ENCODE assay signal across 1 fruit fly cellular context in the genomic region with DNA sequence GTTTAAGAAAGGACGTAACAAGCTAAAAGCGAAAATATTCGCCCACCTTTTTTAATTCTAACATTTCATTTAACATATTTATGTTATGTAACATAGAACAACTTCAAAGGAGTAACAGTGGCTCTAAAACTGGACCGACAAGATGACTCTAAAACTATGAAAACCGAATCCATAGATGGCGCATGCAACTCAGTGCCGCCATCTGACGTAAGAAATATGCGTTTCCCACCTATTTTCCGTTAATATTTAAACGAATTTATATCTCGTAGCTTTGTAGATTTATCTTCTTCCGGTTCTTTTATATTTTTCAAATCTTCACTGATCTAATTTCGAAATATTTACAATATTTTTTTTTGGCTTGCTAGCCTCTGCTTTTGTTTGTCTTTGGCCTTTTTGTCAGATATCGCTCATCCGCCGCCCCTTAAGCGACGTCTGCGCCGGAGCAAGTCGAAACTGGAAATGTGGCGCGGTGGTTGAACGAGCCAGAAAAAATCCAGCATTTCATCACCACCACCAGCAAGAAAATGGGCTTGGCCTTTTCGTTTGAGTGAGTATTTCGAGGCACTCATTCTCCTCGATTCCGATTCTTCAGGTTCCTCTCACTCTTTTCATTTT.
A peak's percentile ranks its signal among the peaks of the same experiment; 100 is the strongest.
TF ChIP-seq lines count a peak whose summit lies in the region.

No protein-coding gene starts in this region.

TF ChIP-seq in whole organism, embryonic, 481 proteins besides CTCF, POLR2A, EP300 and RAD21 (continued from another document and continues in another):
- TF ChIP-seq NfI (GFP tag; optimal IDR thresholded peaks at IDR 0.05; lab: Kevin White, UChicago) (peak; percentile 55), dysf (GFP tag; IDR thresholded peaks at IDR 0.05; lab: Robert Waterston, UW) (0 out of 3 replicates have a peak, but pooled peaks have one; percentile 25), Optix (GFP tag; IDR thresholded peaks at IDR 0.05; lab: Robert Waterston, UW) (no peak), Bdp1 (GFP tag; optimal IDR thresholded peaks at IDR 0.05; lab: Kevin White, UChicago) (no peak), gsb-n (tag; optimal IDR thresholded peaks at IDR 0.05; lab: Kevin White, UChicago) (peak; percentile 14), HLH3B (GFP tag; IDR thresholded peaks at IDR 0.05; lab: Robert Waterston, UW) (0 out of 2 replicates have a peak, but pooled peaks have one; percentile 25), CG11560 (tag; IDR thresholded peaks at IDR 0.05; lab: Robert Waterston, UW) (no peak), CG9817 (tag; optimal IDR thresholded peaks at IDR 0.05; lab: Kevin White, UChicago) (peak; percentile 9), Ravus (GFP tag; IDR thresholded peaks at IDR 0.05; lab: Robert Waterston, UW) (no peak), CG6654 (GFP tag; optimal IDR thresholded peaks at IDR 0.05; lab: Kevin White, UChicago) (peak; percentile 99), CG7987 (GFP tag; optimal IDR thresholded peaks at IDR 0.05; lab: Kevin White, UChicago) (no peak), shn (GFP tag; optimal IDR thresholded peaks at IDR 0.05; lab: Kevin White, UChicago) (peak; percentile 24), Hr51 (GFP tag; optimal IDR thresholded peaks at IDR 0.05; lab: Kevin White, UChicago) (no peak), GATAe (GFP tag; conservative IDR thresholded peaks at IDR 0.05; lab: Robert Waterston, UW) (no peak), HLH54F (GFP tag; optimal IDR thresholded peaks at IDR 0.05; lab: Kevin White, UChicago) (no peak), tup (GFP tag; optimal IDR thresholded peaks at IDR 0.05; lab: Kevin White, UChicago) (no peak), Fer3 (tag; optimal IDR thresholded peaks at IDR 0.05; lab: Kevin White, UChicago) (no peak), CG6765 (GFP tag; optimal IDR thresholded peaks at IDR 0.05; lab: Kevin White, UChicago) (no peak), CG8944 (GFP tag; optimal IDR thresholded peaks at IDR 0.05; lab: Kevin White, UChicago) (peak; percentile 48), lov (optimal IDR thresholded peaks at IDR 0.05; lab: Kevin White, UChicago) (no peak), lov (GFP tag; IDR thresholded peaks at IDR 0.05; lab: Robert Waterston, UW) (no peak), CG6813 (GFP tag; optimal IDR thresholded peaks at IDR 0.05; lab: Kevin White, UChicago) (no peak), CG11093 (GFP tag; IDR thresholded peaks at IDR 0.05; lab: Robert Waterston, UW) (peak; percentile 7; the same call in 1 of the 3 replicates), hb (GFP tag; IDR thresholded peaks at IDR 0.05; lab: Robert Waterston, UW; ENCODE audit: partially characterized antibody) (no peak), lilli (GFP tag; optimal IDR thresholded peaks at IDR 0.05; lab: Kevin White, UChicago) (peak; percentile 61), CG16779 (GFP tag; IDR thresholded peaks at IDR 0.05; lab: Robert Waterston, UW) (no peak), CG5953 (GFP tag; IDR thresholded peaks at IDR 0.05; lab: Robert Waterston, UW) (no peak), gcm (GFP tag; optimal IDR thresholded peaks at IDR 0.05; lab: Kevin White, UChicago) (no peak), CG7928 (GFP tag; optimal IDR thresholded peaks at IDR 0.05; lab: Kevin White, UChicago) (no peak), gt (GFP tag; IDR thresholded peaks at IDR 0.05; lab: Robert Waterston, UW) (no peak), CG16863 (GFP tag; optimal IDR thresholded peaks at IDR 0.05; lab: Kevin White, UChicago) (peak; percentile 45), tap (tag; optimal IDR thresholded peaks at IDR 0.05; lab: Kevin White, UChicago) (no peak), fd64A (GFP tag; optimal IDR thresholded peaks at IDR 0.05; lab: Kevin White, UChicago) (no peak), Hsf (GFP tag; optimal IDR thresholded peaks at IDR 0.05; lab: Kevin White, UChicago) (peak; percentile 69), fd3F (GFP tag; optimal IDR thresholded peaks at IDR 0.05; lab: Kevin White, UChicago) (no peak), CG6254 (GFP tag; optimal IDR thresholded peaks at IDR 0.05; lab: Kevin White, UChicago) (no peak), CG4424 (GFP tag; optimal IDR thresholded peaks at IDR 0.05; lab: Kevin White, UChicago) (peak; percentile 47), cas (GFP tag; IDR thresholded peaks at IDR 0.05; lab: Robert Waterston, UW) (no peak), Sox100B (GFP tag; optimal IDR thresholded peaks at IDR 0.05; lab: Kevin White, UChicago) (peak; percentile 5), salm (tag; optimal IDR thresholded peaks at IDR 0.05; lab: Kevin White, UChicago) (no peak), Stat92E (GFP tag; optimal IDR thresholded peaks at IDR 0.05; lab: Kevin White, UChicago) (peak in 1 of 3 experiments; percentile 29), CkIIα-i1 (GFP tag; IDR thresholded peaks at IDR 0.05; lab: Robert Waterston, UW) (no peak), dimm (GFP tag; IDR thresholded peaks at IDR 0.05; lab: Robert Waterston, UW) (no peak), Mes4 (GFP tag; optimal IDR thresholded peaks at IDR 0.05; lab: Kevin White, UChicago) (no peak), CG8478 (optimal IDR thresholded peaks at IDR 0.05; lab: Kevin White, UChicago) (no peak), gro (GFP tag; optimal IDR thresholded peaks at IDR 0.05; lab: Kevin White, UChicago) (no peak), pzg (GFP tag; optimal IDR thresholded peaks at IDR 0.05; lab: Kevin White, UChicago) (no peak), dan (GFP tag; IDR thresholded peaks at IDR 0.05; lab: Robert Waterston, UW) (no peak), CG9437 (GFP tag; optimal IDR thresholded peaks at IDR 0.05; lab: Kevin White, UChicago) (no peak), dmrt11E (tag; optimal IDR thresholded peaks at IDR 0.05; lab: Kevin White, UChicago) (peak; percentile 50), tna (GFP tag; IDR thresholded peaks at IDR 0.05; lab: Robert Waterston, UW; ENCODE audit: partially characterized antibody) (no peak), insv (GFP tag; optimal IDR thresholded peaks at IDR 0.05; lab: Kevin White, UChicago) (peak in 1 of 2 experiments; percentile 74), jigr1 (GFP tag; IDR thresholded peaks at IDR 0.05; lab: Robert Waterston, UW) (no peak), ap (GFP tag; IDR thresholded peaks at IDR 0.05; lab: Robert Waterston, UW) (no peak), Atf3 (GFP tag; optimal IDR thresholded peaks at IDR 0.05; lab: Kevin White, UChicago) (peak; percentile 22), CG1832 (GFP tag; optimal IDR thresholded peaks at IDR 0.05; lab: Kevin White, UChicago) (no peak), Dek (tag; optimal IDR thresholded peaks at IDR 0.05; lab: Kevin White, UChicago) (no peak), Hand (GFP tag; optimal IDR thresholded peaks at IDR 0.05; lab: Kevin White, UChicago) (no peak), seq (GFP tag; IDR thresholded peaks at IDR 0.05; lab: Robert Waterston, UW) (no peak; the same call in 1 of the 2 replicates), HLH4C (GFP tag; IDR thresholded peaks at IDR 0.05; lab: Robert Waterston, UW; ENCODE audit: partially characterized antibody) (no peak), unc-4 (GFP tag; IDR thresholded peaks at IDR 0.05; lab: Robert Waterston, UW; ENCODE audit: partially characterized antibody) (no peak), CG5245 (GFP tag; optimal IDR thresholded peaks at IDR 0.05; lab: Kevin White, UChicago) (peak; percentile 61), sisA (GFP tag; IDR thresholded peaks at IDR 0.05; lab: Robert Waterston, UW) (no peak), Dip3 (GFP tag; optimal IDR thresholded peaks at IDR 0.05; lab: Kevin White, UChicago) (peak; percentile 3), Adf1 (GFP tag; IDR thresholded peaks at IDR 0.05; lab: Robert Waterston, UW) (no peak), ems (GFP tag; optimal IDR thresholded peaks at IDR 0.05; lab: Kevin White, UChicago) (no peak), CG18599 (GFP tag; optimal IDR thresholded peaks at IDR 0.05; lab: Kevin White, UChicago) (peak; percentile 4), Spps (tag; optimal IDR thresholded peaks at IDR 0.05; lab: Kevin White, UChicago) (no peak), CG10654 (GFP tag; optimal IDR thresholded peaks at IDR 0.05; lab: Kevin White, UChicago) (peak; percentile 8), pnt (GFP tag; optimal IDR thresholded peaks at IDR 0.05; lab: Kevin White, UChicago) (peak; percentile 24), hth (optimal IDR thresholded peaks at IDR 0.05; lab: Kevin White, UChicago) (no peak), Nf-YC (tag; optimal IDR thresholded peaks at IDR 0.05; lab: Kevin White, UChicago) (peak; percentile 46), jumu (GFP tag; optimal IDR thresholded peaks at IDR 0.05; lab: Kevin White, UChicago) (no peak), CG7786 (GFP tag; optimal IDR thresholded peaks at IDR 0.05; lab: Kevin White, UChicago) (peak; percentile 8), mld (GFP tag; IDR thresholded peaks at IDR 0.05; lab: Robert Waterston, UW; ENCODE audit: partially characterized antibody) (no peak), CG12155 (GFP tag; optimal IDR thresholded peaks at IDR 0.05; lab: Kevin White, UChicago) (peak; percentile 26), CG17359 (tag; optimal IDR thresholded peaks at IDR 0.05; lab: Kevin White, UChicago) (no peak), Lpt (GFP tag; optimal IDR thresholded peaks at IDR 0.05; lab: Kevin White, UChicago) (no peak), dmrt99B (tag; optimal IDR thresholded peaks at IDR 0.05; lab: Kevin White, UChicago) (peak; percentile 11), HLHmδ (GFP tag; optimal IDR thresholded peaks at IDR 0.05; lab: Kevin White, UChicago) (no peak), E2f1 (GFP tag; IDR thresholded peaks at IDR 0.05; lab: Robert Waterston, UW) (peak; percentile 26; the same call in 1 of the 2 replicates), CG11695 (GFP tag; IDR thresholded peaks at IDR 0.05; lab: Robert Waterston, UW) (no peak), CG8765 (GFP tag; IDR thresholded peaks at IDR 0.05; lab: Robert Waterston, UW) (no peak), Sin3A (optimal IDR thresholded peaks at IDR 0.05; lab: Kevin White, UChicago) (no peak), sob (GFP tag; IDR thresholded peaks at IDR 0.05; lab: Robert Waterston, UW) (no peak), CG3726 (GFP tag; IDR thresholded peaks at IDR 0.05; lab: Robert Waterston, UW) (no peak), croc (GFP tag; conservative IDR thresholded peaks at IDR 0.05; lab: Robert Waterston, UW) (no peak), CG12769 (tag; optimal IDR thresholded peaks at IDR 0.05; lab: Kevin White, UChicago) (no peak), CG8388 (GFP tag; optimal IDR thresholded peaks at IDR 0.05; lab: Kevin White, UChicago) (no peak), CG17568 (GFP tag; optimal IDR thresholded peaks at IDR 0.05; lab: Kevin White, UChicago) (peak; percentile 19), CG13775 (GFP tag; optimal IDR thresholded peaks at IDR 0.05; lab: Kevin White, UChicago) (peak; percentile 1), sim (GFP tag; IDR thresholded peaks at IDR 0.05; lab: Robert Waterston, UW) (0 out of 2 replicates have a peak, but pooled peaks have one; percentile 8), CG9215 (GFP tag; IDR thresholded peaks at IDR 0.05; lab: Robert Waterston, UW) (no peak), CG12942 (GFP tag; optimal IDR thresholded peaks at IDR 0.05; lab: Kevin White, UChicago) (no peak), pfk (GFP tag; optimal IDR thresholded peaks at IDR 0.05; lab: Kevin White, UChicago) (no peak), gce (GFP tag; IDR thresholded peaks at IDR 0.05; lab: Robert Waterston, UW) (no peak), CG6272 (GFP tag; IDR thresholded peaks at IDR 0.05; lab: Robert Waterston, UW) (no peak), CG14667 (GFP tag; IDR thresholded peaks at IDR 0.05; lab: Robert Waterston, UW) (0 out of 2 replicates have a peak, but pooled peaks have one; percentile 11), fu2 (GFP tag; optimal IDR thresholded peaks at IDR 0.05; lab: Kevin White, UChicago) (no peak), Doc3 (GFP tag; IDR thresholded peaks at IDR 0.05; lab: Robert Waterston, UW; ENCODE audit: partially characterized antibody) (no peak), exex (tag; optimal IDR thresholded peaks at IDR 0.05; lab: Kevin White, UChicago) (no peak), Jarid2 (GFP tag; optimal IDR thresholded peaks at IDR 0.05; lab: Kevin White, UChicago) (peak; percentile 66), cg (GFP tag; optimal IDR thresholded peaks at IDR 0.05; lab: Kevin White, UChicago) (peak; percentile 29), Ptx1 (GFP tag; IDR thresholded peaks at IDR 0.05; lab: Robert Waterston, UW) (peak; percentile 51; the same call in 1 of the 2 replicates), cato (GFP tag; optimal IDR thresholded peaks at IDR 0.05; lab: Kevin White, UChicago; ENCODE audit: borderline replicate concordance) (no peak), CG13894 (tag; optimal IDR thresholded peaks at IDR 0.05; lab: Kevin White, UChicago) (no peak), CG14441 (GFP tag; IDR thresholded peaks at IDR 0.05; lab: Robert Waterston, UW) (no peak), CG17186 (GFP tag; optimal IDR thresholded peaks at IDR 0.05; lab: Kevin White, UChicago) (no peak), rib (GFP tag; IDR thresholded peaks at IDR 0.05; lab: Robert Waterston, UW) (no peak), CG2889 (GFP tag; IDR thresholded peaks at IDR 0.05; lab: Robert Waterston, UW) (no peak), CG4282 (GFP tag; optimal IDR thresholded peaks at IDR 0.05; lab: Kevin White, UChicago) (no peak), oc (tag; optimal IDR thresholded peaks at IDR 0.05; lab: Kevin White, UChicago) (no peak), CG11247 (GFP tag; IDR thresholded peaks at IDR 0.05; lab: Robert Waterston, UW) (no peak; the same call in 1 of the 2 replicates), sima (GFP tag; optimal IDR thresholded peaks at IDR 0.05; lab: Kevin White, UChicago) (no peak), chm (GFP tag; IDR thresholded peaks at IDR 0.05; lab: Robert Waterston, UW) (no peak), Ada2b (GFP tag; IDR thresholded peaks at IDR 0.05; lab: Robert Waterston, UW) (no peak), crol (GFP tag; IDR thresholded peaks at IDR 0.05; lab: Robert Waterston, UW) (no peak), chinmo (GFP tag; IDR thresholded peaks at IDR 0.05; lab: Robert Waterston, UW; ENCODE audit: partially characterized antibody) (0 out of 4 replicates have a peak, but pooled peaks have one; percentile 35), wdn (GFP tag; IDR thresholded peaks at IDR 0.05; lab: Robert Waterston, UW) (no peak), run (tag; optimal IDR thresholded peaks at IDR 0.05; lab: Kevin White, UChicago) (no peak), CG10462 (GFP tag; optimal IDR thresholded peaks at IDR 0.05; lab: Kevin White, UChicago) (no peak), Sry-β (GFP tag; optimal IDR thresholded peaks at IDR 0.05; lab: Kevin White, UChicago) (no peak), CG4328 (GFP tag; optimal IDR thresholded peaks at IDR 0.05; lab: Kevin White, UChicago) (no peak), onecut (GFP tag; IDR thresholded peaks at IDR 0.05; lab: Robert Waterston, UW) (peak; percentile 49), Taf1 (GFP tag; IDR thresholded peaks at IDR 0.05; lab: Robert Waterston, UW) (no peak), HHEX (GFP tag; optimal IDR thresholded peaks at IDR 0.05; lab: Kevin White, UChicago) (no peak), CG7357 (GFP tag; IDR thresholded peaks at IDR 0.05; lab: Robert Waterston, UW) (no peak), CG10209 (GFP tag; optimal IDR thresholded peaks at IDR 0.05; lab: Kevin White, UChicago) (no peak)
